Worm (Caenorhabditis elegans): ENCODE data around the gene C33A12.19.

The C33A12.19 gene

DNA sequence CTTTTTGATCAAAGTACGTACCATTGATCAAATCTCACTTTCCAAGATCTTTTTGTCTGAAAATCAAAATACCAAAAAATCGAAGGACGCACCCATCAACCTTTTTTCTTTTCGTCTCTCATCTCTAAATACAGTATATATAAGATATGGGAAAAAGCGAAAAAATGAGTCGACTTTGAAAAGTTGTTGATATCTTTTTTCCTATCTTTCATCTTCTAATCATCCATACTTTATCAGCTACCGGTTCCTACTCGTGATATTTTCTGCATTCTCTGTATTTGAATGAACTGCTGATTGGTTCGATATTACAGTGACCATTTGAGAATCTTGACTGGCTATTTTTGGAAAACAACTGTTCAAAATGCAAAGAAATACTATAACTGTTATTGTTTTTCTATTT lies at the start of gene C33A12.19:
Gene C33A12.19 (plus strand): TSS at position 169 of the 400 bp plus-strand sequence.
- no peak for TF ChIP-seq ztf-23 (GFP tag; IDR thresholded peaks at IDR 0.05)
- no peak for TF ChIP-seq T22C8.4 (GFP tag; IDR thresholded peaks at IDR 0.05)
- no peak for TF ChIP-seq klf-2 (GFP tag; conservative IDR thresholded peaks at IDR 0.05)
- no peak for TF ChIP-seq ztf-29 (GFP tag; IDR thresholded peaks at IDR 0.05)
- no peak for TF ChIP-seq ref-1 (GFP tag; conservative IDR thresholded peaks at IDR 0.05)
- TF ChIP-seq cog-1 (tag; optimal IDR thresholded peaks at IDR 0.05) = no peak
- no peak for TF ChIP-seq tab-1 (GFP tag; IDR thresholded peaks at IDR 0.05)
- TF ChIP-seq flt-1 (GFP tag; IDR thresholded peaks at IDR 0.05) = no peak
- TF ChIP-seq med-1 (GFP tag; optimal IDR thresholded peaks at IDR 0.05; ENCODE audit: insufficient read depth) = no peak

- TF ChIP-seq tab-1 (GFP tag; IDR thresholded peaks at IDR 0.05) = no peak
- TF ChIP-seq ztf-29 (GFP tag; IDR thresholded peaks at IDR 0.05) = no peak
- TF ChIP-seq klf-2 (GFP tag; conservative IDR thresholded peaks at IDR 0.05) = no peak
- no peak for TF ChIP-seq ref-1 (GFP tag; conservative IDR thresholded peaks at IDR 0.05)
- no peak for TF ChIP-seq T22C8.4 (GFP tag; IDR thresholded peaks at IDR 0.05)
- no peak for TF ChIP-seq ztf-23 (GFP tag; IDR thresholded peaks at IDR 0.05)
- TF ChIP-seq med-1 (GFP tag; optimal IDR thresholded peaks at IDR 0.05; ENCODE audit: insufficient read depth) = no peak
- TF ChIP-seq cog-1 (tag; optimal IDR thresholded peaks at IDR 0.05) = no peak
- TF ChIP-seq flt-1 (GFP tag; IDR thresholded peaks at IDR 0.05) = no peak
These were observed 49.4 kb upstream of the C33A12.19 start, which contains the start of gene F38E11.6 for ce11 chrIV:9467418-9467817. Gene F38E11.6 (minus strand): TSS chrIV:9467518.

DNA sequence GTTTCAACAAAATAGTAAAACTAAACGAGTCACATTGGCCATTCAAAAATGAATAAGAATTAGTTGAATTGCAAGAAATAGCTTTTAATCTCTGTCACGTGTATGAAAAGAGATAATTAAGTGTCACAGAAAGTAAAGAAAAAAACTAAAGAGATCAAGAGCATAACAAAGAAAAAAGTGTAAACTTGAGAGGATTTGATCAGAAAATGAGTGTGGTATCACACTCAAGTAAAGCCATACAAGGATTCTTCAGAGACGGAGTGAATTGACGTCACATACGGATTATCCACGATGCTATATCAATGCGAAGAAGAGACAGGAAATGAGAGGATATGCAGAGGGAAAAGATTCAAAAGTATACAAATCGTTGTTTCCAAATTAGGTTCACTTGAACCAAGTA lies 47.5 kb upstream of the C33A12.19 start:
- TF ChIP-seq klf-2 (GFP tag; conservative IDR thresholded peaks at IDR 0.05) = no peak
- TF ChIP-seq ztf-23 (GFP tag; IDR thresholded peaks at IDR 0.05) = no peak
- no peak for TF ChIP-seq ztf-29 (GFP tag; IDR thresholded peaks at IDR 0.05)
- no peak for TF ChIP-seq flt-1 (GFP tag; IDR thresholded peaks at IDR 0.05)
- TF ChIP-seq med-1 (GFP tag; optimal IDR thresholded peaks at IDR 0.05; ENCODE audit: insufficient read depth) = no peak
- no peak for TF ChIP-seq cog-1 (tag; optimal IDR thresholded peaks at IDR 0.05)
- no peak for TF ChIP-seq T22C8.4 (GFP tag; IDR thresholded peaks at IDR 0.05)
- TF ChIP-seq ref-1 (GFP tag; conservative IDR thresholded peaks at IDR 0.05) = no peak
- no peak for TF ChIP-seq tab-1 (GFP tag; IDR thresholded peaks at IDR 0.05)

DNA sequence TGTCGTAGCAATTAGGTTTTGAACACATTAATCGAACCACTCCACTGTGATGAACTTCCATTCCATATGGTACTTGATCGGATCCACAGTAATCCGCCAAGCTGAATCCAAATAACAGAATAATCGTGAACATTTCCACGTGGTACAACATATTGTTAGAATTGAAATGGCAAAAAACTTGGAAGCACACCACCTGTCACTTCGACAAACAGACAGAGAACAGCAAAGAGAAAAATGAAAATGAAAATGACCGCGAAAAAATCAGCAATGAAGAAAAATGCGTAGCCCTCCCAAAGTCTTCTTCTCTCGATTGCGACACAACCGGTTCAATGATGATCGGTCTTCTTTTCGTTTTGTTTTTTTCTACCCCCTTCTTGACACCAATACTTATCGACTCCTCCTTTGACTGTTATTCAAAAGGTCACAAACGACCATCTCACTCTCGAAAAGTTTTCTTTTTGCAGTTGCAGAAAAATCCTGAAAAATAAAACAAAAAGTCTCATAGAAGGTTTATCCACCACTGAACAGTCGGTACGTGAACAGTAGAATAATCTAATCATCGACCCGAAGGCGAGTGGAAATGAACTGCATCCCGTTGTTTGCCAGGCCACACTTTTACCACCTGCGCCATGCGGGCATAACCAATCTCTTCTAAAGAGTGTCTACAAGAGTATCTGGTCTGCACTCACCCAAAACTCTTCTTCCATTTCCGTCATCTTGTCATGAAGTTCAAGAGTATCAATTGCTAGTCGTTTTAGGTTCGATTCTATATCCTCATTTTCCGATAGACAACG lies 39.5 kb upstream of the C33A12.19 start, which contains the start of gene wrt-3:
Gene wrt-3 (minus strand): TSS at position 322 of the 794 bp plus-strand sequence.
- TF ChIP-seq cog-1 (tag; optimal IDR thresholded peaks at IDR 0.05) (peak; percentile 58), T22C8.4 (GFP tag; IDR thresholded peaks at IDR 0.05) (peak; percentile 95), flt-1 (GFP tag; IDR thresholded peaks at IDR 0.05) (peak; percentile 99), med-1 (GFP tag; optimal IDR thresholded peaks at IDR 0.05; ENCODE audit: insufficient read depth) (peak; percentile 89), ztf-23 (GFP tag; IDR thresholded peaks at IDR 0.05) (peak; percentile 96), ztf-29 (GFP tag; IDR thresholded peaks at IDR 0.05) (no peak; the same call in 1 of the 2 replicates), klf-2 (GFP tag; conservative IDR thresholded peaks at IDR 0.05) (no peak; the same call in 1 of the 2 replicates), tab-1 (GFP tag; IDR thresholded peaks at IDR 0.05) (peak; percentile 98), ref-1 (GFP tag; conservative IDR thresholded peaks at IDR 0.05) (peak; percentile 95)

ce11 chrIV:9480936-9481335 lies 35.9 kb upstream of the C33A12.19 start, which contains the start of gene cng-3:
Gene cng-3 (minus strand): TSS chrIV:9481037.
- no peak for TF ChIP-seq ztf-23 (GFP tag; IDR thresholded peaks at IDR 0.05)
- TF ChIP-seq cog-1 (tag; optimal IDR thresholded peaks at IDR 0.05) = no peak
- TF ChIP-seq klf-2 (GFP tag; conservative IDR thresholded peaks at IDR 0.05) = no peak
- no peak for TF ChIP-seq T22C8.4 (GFP tag; IDR thresholded peaks at IDR 0.05)
- no peak for TF ChIP-seq ref-1 (GFP tag; conservative IDR thresholded peaks at IDR 0.05)

DNA sequence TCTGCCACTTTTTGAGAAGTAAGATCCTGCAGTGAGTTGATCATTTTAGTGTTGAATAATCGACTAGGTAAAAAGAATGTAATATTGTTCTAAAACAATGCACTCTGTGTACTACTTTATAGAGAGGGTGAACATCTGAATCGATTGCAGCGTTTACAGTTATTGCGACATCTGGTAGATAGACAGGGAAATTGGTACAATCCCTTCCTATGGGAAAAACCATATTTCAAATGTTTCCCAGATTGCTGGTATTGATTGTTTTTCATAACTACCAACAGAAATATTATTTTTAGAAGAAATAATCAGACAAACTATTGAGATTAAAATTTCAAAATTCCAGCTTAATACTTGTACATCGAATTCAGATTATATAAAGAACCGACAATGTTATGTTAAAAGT lies 31.8 kb upstream of the C33A12.19 start, which contains the start of gene gadr-2:
Gene gadr-2 (minus strand): TSS at position 101 of the 400 bp plus-strand sequence.
- TF ChIP-seq ref-1 (GFP tag; conservative IDR thresholded peaks at IDR 0.05) (no peak), tab-1 (GFP tag; IDR thresholded peaks at IDR 0.05) (no peak), cog-1 (tag; optimal IDR thresholded peaks at IDR 0.05) (no peak), med-1 (GFP tag; optimal IDR thresholded peaks at IDR 0.05; ENCODE audit: insufficient read depth) (no peak), ztf-29 (GFP tag; IDR thresholded peaks at IDR 0.05) (no peak), klf-2 (GFP tag; conservative IDR thresholded peaks at IDR 0.05) (no peak), T22C8.4 (GFP tag; IDR thresholded peaks at IDR 0.05) (no peak), flt-1 (GFP tag; IDR thresholded peaks at IDR 0.05) (no peak), ztf-23 (GFP tag; IDR thresholded peaks at IDR 0.05) (no peak)

DNA sequence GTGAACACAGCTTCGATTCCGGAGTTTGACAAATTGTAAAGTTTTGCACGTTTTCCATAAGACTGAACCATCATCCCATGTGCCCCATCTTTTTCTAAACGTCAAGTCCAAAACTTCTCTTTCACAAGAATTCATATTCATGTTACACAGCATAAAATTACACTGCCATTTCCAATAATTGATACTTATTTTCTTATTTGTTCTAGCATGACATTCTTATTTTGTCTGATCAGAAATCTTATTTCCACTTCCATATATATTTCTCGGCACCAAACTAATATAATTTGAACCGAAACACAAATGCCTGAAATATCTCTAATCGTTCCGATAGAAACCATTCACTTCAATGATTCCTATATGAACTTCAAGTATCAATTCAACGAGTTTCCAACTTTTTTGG lies 30.8 kb upstream of the C33A12.19 start, which contains the start of gene sru-2:
Gene sru-2 (plus strand): TSS at position 301 of the 400 bp plus-strand sequence.
- TF ChIP-seq T22C8.4 (GFP tag; IDR thresholded peaks at IDR 0.05) (no peak), ref-1 (GFP tag; conservative IDR thresholded peaks at IDR 0.05) (no peak), tab-1 (GFP tag; IDR thresholded peaks at IDR 0.05) (no peak), cog-1 (tag; optimal IDR thresholded peaks at IDR 0.05) (no peak), klf-2 (GFP tag; conservative IDR thresholded peaks at IDR 0.05) (no peak), ztf-23 (GFP tag; IDR thresholded peaks at IDR 0.05) (no peak), flt-1 (GFP tag; IDR thresholded peaks at IDR 0.05) (no peak)

DNA sequence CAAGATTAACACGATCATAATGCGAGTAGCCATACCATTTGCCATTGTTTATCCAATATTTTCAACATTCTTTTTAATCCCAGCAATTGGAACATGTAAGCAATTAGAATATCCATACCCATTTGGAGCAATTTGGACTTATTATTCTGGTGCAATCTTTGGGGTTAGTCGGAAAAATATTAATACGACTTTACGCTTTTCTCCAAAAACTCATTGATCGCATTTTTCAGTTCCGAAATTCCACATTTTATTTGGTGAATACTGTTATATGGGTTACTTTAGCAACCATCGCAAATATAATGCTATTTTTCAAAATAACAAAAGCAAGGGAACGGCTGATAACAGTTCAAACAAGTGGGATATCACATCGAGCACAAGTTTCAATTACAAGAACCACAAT lies 30.0 kb upstream of the C33A12.19 start:
- no peak for TF ChIP-seq klf-2 (GFP tag; conservative IDR thresholded peaks at IDR 0.05)
- no peak for TF ChIP-seq ztf-23 (GFP tag; IDR thresholded peaks at IDR 0.05)
- TF ChIP-seq T22C8.4 (GFP tag; IDR thresholded peaks at IDR 0.05) = no peak
- no peak for TF ChIP-seq tab-1 (GFP tag; IDR thresholded peaks at IDR 0.05)
- TF ChIP-seq med-1 (GFP tag; optimal IDR thresholded peaks at IDR 0.05; ENCODE audit: insufficient read depth) = no peak
- no peak for TF ChIP-seq flt-1 (GFP tag; IDR thresholded peaks at IDR 0.05)
- TF ChIP-seq ztf-29 (GFP tag; IDR thresholded peaks at IDR 0.05) = no peak
- no peak for TF ChIP-seq ref-1 (GFP tag; conservative IDR thresholded peaks at IDR 0.05)
- no peak for TF ChIP-seq cog-1 (tag; optimal IDR thresholded peaks at IDR 0.05)

DNA sequence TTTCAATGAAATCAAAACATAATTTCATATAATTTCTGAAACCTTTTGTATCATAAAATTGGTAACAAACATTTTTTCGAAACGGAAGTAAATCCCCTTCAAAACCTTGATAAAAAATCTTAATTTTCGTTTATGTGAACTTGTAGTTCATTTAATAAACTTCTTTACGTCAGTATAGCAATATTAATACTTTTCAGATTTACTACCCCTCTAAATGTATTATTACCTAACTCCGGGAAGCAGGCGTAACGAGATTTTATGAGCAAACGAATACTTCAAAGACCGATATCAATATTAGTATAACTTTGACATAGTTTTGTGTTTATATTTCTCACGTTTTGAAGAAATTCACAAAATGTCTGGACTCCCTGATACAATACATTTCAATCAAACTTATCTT lies 28.5 kb upstream of the C33A12.19 start, which contains the start of gene sru-1:
Gene sru-1 (plus strand): TSS at position 301 of the 400 bp plus-strand sequence.
- TF ChIP-seq klf-2 (GFP tag; conservative IDR thresholded peaks at IDR 0.05) = no peak
- TF ChIP-seq tab-1 (GFP tag; IDR thresholded peaks at IDR 0.05) = no peak
- TF ChIP-seq flt-1 (GFP tag; IDR thresholded peaks at IDR 0.05) = no peak
- TF ChIP-seq T22C8.4 (GFP tag; IDR thresholded peaks at IDR 0.05) = no peak
- TF ChIP-seq cog-1 (tag; optimal IDR thresholded peaks at IDR 0.05) = no peak
- TF ChIP-seq ref-1 (GFP tag; conservative IDR thresholded peaks at IDR 0.05) = no peak
- no peak for TF ChIP-seq med-1 (GFP tag; optimal IDR thresholded peaks at IDR 0.05; ENCODE audit: insufficient read depth)
- TF ChIP-seq ztf-23 (GFP tag; IDR thresholded peaks at IDR 0.05) = no peak
- no peak for TF ChIP-seq ztf-29 (GFP tag; IDR thresholded peaks at IDR 0.05)
